Worm (Caenorhabditis elegans) whole organism, L1 larva: ENCODE measurements around the gene twk-9.

Source experiments
- C16A3.4 ChIP-seq: fragments of 150-350 bp; optimal IDR thresholded peaks from 2 replicates; lab custom pipeline; 2014; ENCODE audit warnings: missing biosample characterization, missing genetic modification characterization
- C34B4.2 ChIP-seq: sonication (generic microtip); optimal IDR thresholded peaks from 2 replicates; lab custom pipeline; 2017; ENCODE audit warnings: mild to moderate bottlenecking, missing genetic modification characterization, missing compliant biosample characterization
- F16B12.6 ChIP-seq: fragments of 150-350 bp; optimal IDR thresholded peaks from 2 replicates; lab custom pipeline; 2014; ENCODE audit warnings: missing biosample characterization, missing genetic modification characterization
- alr-1 ChIP-seq: fragments of 200-800 bp; sonication (Bioruptor generic); optimal IDR thresholded peaks from 2 replicates; lab custom pipeline; 2018; ENCODE audit warnings: borderline replicate concordance, mild to moderate bottlenecking, missing genetic modification characterization, missing compliant biosample characterization
- ama-1 ChIP-seq: fragments of 150-350 bp; optimal IDR thresholded peaks from 2 replicates; lab custom pipeline; 2014
- ceh-8 ChIP-seq: fragments of 200-800 bp; sonication (Bioruptor generic); optimal IDR thresholded peaks from 2 replicates; lab custom pipeline; 2018; ENCODE audit warnings: mild to moderate bottlenecking, missing genetic modification characterization, moderate library complexity, missing compliant biosample characterization
- dsc-1 ChIP-seq: sonication (generic microtip); optimal IDR thresholded peaks from 2 replicates; lab custom pipeline; 2016; ENCODE audit warnings: mild to moderate bottlenecking, missing genetic modification characterization, missing compliant biosample characterization
- efl-1 ChIP-seq, 4 experiments: fragments of 150-350 bp; optimal IDR thresholded peaks in 3 of 4; peaks in 1 of 4; 1 replicate in 1 of 4; 2 replicates in 3 of 4; lab custom pipeline; 2014; ENCODE audit warnings: missing biosample characterization in 2 of 4, missing genetic modification characterization in 2 of 4, missing genetic modification reagents in 2 of 4
- egl-13 ChIP-seq: sonication (generic microtip); optimal IDR thresholded peaks from 2 replicates; lab custom pipeline; 2016; ENCODE audit warnings: missing genotype, missing genetic modification reagents, missing genetic modification characterization, missing compliant biosample characterization
- elt-2 ChIP-seq: sonication (generic microtip); optimal IDR thresholded peaks from 2 replicates; lab custom pipeline; 2016; ENCODE audit warnings: missing genetic modification characterization, mild to moderate bottlenecking, inconsistent platforms, missing compliant biosample characterization, missing genetic modification reagents
- elt-3 ChIP-seq, 6 experiments: fragments of 150-350 bp in 1 of 6; sonication (generic microtip); optimal IDR thresholded peaks; 2 replicates each; lab custom pipeline; 2017 to 2018; ENCODE audit warnings: missing biosample characterization in 6 of 6, missing genetic modification characterization in 6 of 6, inconsistent platforms in 1 of 6
- ets-5 ChIP-seq: fragments of 200-800 bp; sonication (Bioruptor generic); IDR thresholded peaks from 2 replicates; pipeline ENCODE4 v1.3.6; 2022; ENCODE audit warnings: missing genetic modification characterization, missing compliant biosample characterization
- fkh-10 ChIP-seq: sonication (generic microtip); optimal IDR thresholded peaks from 2 replicates; lab custom pipeline; 2017; ENCODE audit warnings: missing biosample characterization, missing genetic modification reagents, missing genetic modification characterization
- fkh-4 ChIP-seq: sonication (generic microtip); optimal IDR thresholded peaks from 2 replicates; lab custom pipeline; 2016; ENCODE audit warnings: missing compliant biosample characterization, missing genetic modification characterization, borderline replicate concordance
- grh-1 ChIP-seq: fragments of 200-800 bp; sonication (Bioruptor generic); IDR thresholded peaks from 2 replicates; pipeline ENCODE4 v1.3.6; 2022; ENCODE audit warnings: missing genetic modification reagents, missing genetic modification characterization, missing compliant biosample characterization
- hlh-17 ChIP-seq: fragments of 200-800 bp; sonication (Bioruptor generic); optimal IDR thresholded peaks from 2 replicates; lab custom pipeline; 2018; ENCODE audit warnings: missing genetic modification characterization, mild to moderate bottlenecking, missing compliant biosample characterization, moderate library complexity, borderline replicate concordance
- hlh-4 ChIP-seq: sonication (generic microtip); optimal IDR thresholded peaks from 2 replicates; lab custom pipeline; 2016; ENCODE audit warnings: mild to moderate bottlenecking, missing genetic modification characterization, missing compliant biosample characterization
- hpl-2 ChIP-seq: fragments of 150-350 bp; optimal IDR thresholded peaks from 2 replicates; lab custom pipeline; 2014; ENCODE audit warnings: missing biosample characterization, missing genetic modification reagents, missing genetic modification characterization
- isw-1 ChIP-seq: fragments of 200-800 bp; sonication (Bioruptor generic); IDR thresholded peaks from 2 replicates; pipeline ENCODE4 v1.3.6; 2022; ENCODE audit warnings: missing genetic modification characterization, missing compliant biosample characterization
- jun-1 ChIP-seq: fragments of 150-350 bp; optimal IDR thresholded peaks from 2 replicates; lab custom pipeline; 2014; ENCODE audit warnings: missing biosample characterization, missing genetic modification reagents, missing genetic modification characterization
- lin-13 ChIP-seq: fragments of 150-350 bp; optimal IDR thresholded peaks from 2 replicates; lab custom pipeline; 2014; ENCODE audit warnings: missing biosample characterization, missing genetic modification reagents, missing genetic modification characterization
- lin-15B ChIP-seq: fragments of 150-350 bp; sonication (generic microtip); optimal IDR thresholded peaks from 3 replicates; lab custom pipeline; 2014; ENCODE audit warnings: missing biosample characterization, missing genetic modification characterization
- lin-35 ChIP-seq, 2 experiments: fragments of 150-350 bp; optimal IDR thresholded peaks; 2 replicates each; lab custom pipeline; 2014; ENCODE audit warnings: missing biosample characterization in 2 of 2, missing genetic modification characterization in 2 of 2, missing genetic modification reagents in 2 of 2
- lin-39 ChIP-seq: fragments of 150-350 bp; optimal IDR thresholded peaks from 2 replicates; lab custom pipeline; 2014; ENCODE audit warnings: missing biosample characterization, missing genetic modification reagents, missing genetic modification characterization
- lir-3 ChIP-seq: sonication (generic microtip); optimal IDR thresholded peaks from 2 replicates; lab custom pipeline; 2016; ENCODE audit warnings: mild to moderate bottlenecking, missing genetic modification characterization, moderate library complexity, missing compliant biosample characterization; ENCODE audit not compliant: poor library complexity
- mdl-1 ChIP-seq, 2 experiments: fragments of 150-350 bp; optimal IDR thresholded peaks; 2 replicates each; lab custom pipeline; 2014 to 2017; ENCODE audit warnings: missing biosample characterization in 2 of 2, missing genetic modification characterization in 2 of 2, inconsistent platforms in 1 of 2
- mef-2 ChIP-seq: fragments of 150-350 bp; optimal IDR thresholded peaks from 2 replicates; lab custom pipeline; 2014; ENCODE audit warnings: missing biosample characterization, missing genetic modification characterization
- mep-1 ChIP-seq: fragments of 150-350 bp; optimal IDR thresholded peaks from 2 replicates; lab custom pipeline; 2014; ENCODE audit warnings: missing biosample characterization, missing genetic modification characterization
- nhr-11 ChIP-seq: fragments of 150-350 bp; optimal IDR thresholded peaks from 2 replicates; lab custom pipeline; 2014; ENCODE audit warnings: missing biosample characterization, missing genetic modification characterization
- nhr-19 ChIP-seq: fragments of 200-800 bp; sonication (Bioruptor generic); conservative IDR thresholded peaks from 2 replicates; pipeline ENCODE4 v1.3.6; 2022; ENCODE audit warnings: missing genetic modification characterization, missing compliant biosample characterization
- nhr-237 ChIP-seq: fragments of 150-350 bp; optimal IDR thresholded peaks from 2 replicates; lab custom pipeline; 2014; ENCODE audit warnings: missing biosample characterization, missing genetic modification characterization
- nhr-47 ChIP-seq: sonication (generic microtip); optimal IDR thresholded peaks from 2 replicates; lab custom pipeline; 2016; ENCODE audit warnings: mild to moderate bottlenecking, missing genetic modification characterization, moderate library complexity, missing compliant biosample characterization
- nhr-71 ChIP-seq: sonication (generic microtip); optimal IDR thresholded peaks from 2 replicates; lab custom pipeline; 2016; ENCODE audit warnings: mild to moderate bottlenecking, missing genetic modification characterization, moderate library complexity, missing compliant biosample characterization
- nhr-77 ChIP-seq: fragments of 150-350 bp; optimal IDR thresholded peaks from 2 replicates; lab custom pipeline; 2014; ENCODE audit warnings: missing biosample characterization, missing genetic modification characterization
- nhr-84 ChIP-seq: sonication (generic microtip); optimal IDR thresholded peaks from 2 replicates; lab custom pipeline; 2017; ENCODE audit warnings: missing biosample characterization, missing genetic modification characterization
- nhr-85 ChIP-seq: sonication (generic microtip); peaks from one replicate; lab custom pipeline; 2016; ENCODE audit warnings: missing genetic modification characterization, inconsistent platforms, missing compliant biosample characterization
- rnt-1 ChIP-seq: sonication (generic microtip); optimal IDR thresholded peaks from 2 replicates; lab custom pipeline; 2016; ENCODE audit warnings: mild to moderate bottlenecking, missing genetic modification characterization, moderate library complexity, missing compliant biosample characterization
- skn-1 ChIP-seq: fragments of 150-350 bp; optimal IDR thresholded peaks from 2 replicates; lab custom pipeline; 2014; ENCODE audit warnings: missing biosample characterization, missing genetic modification characterization
- snpc-4 ChIP-seq: fragments of 150-350 bp; optimal IDR thresholded peaks from 2 replicates; lab custom pipeline; 2014; ENCODE audit warnings: missing biosample characterization, missing genetic modification characterization
- snu-23 ChIP-seq: sonication (generic microtip); optimal IDR thresholded peaks from 2 replicates; lab custom pipeline; 2016; ENCODE audit warnings: missing genetic modification characterization, missing compliant biosample characterization
- sox-4 ChIP-seq: sonication (generic microtip); optimal IDR thresholded peaks from 2 replicates; lab custom pipeline; 2016; ENCODE audit warnings: missing genetic modification characterization, missing compliant biosample characterization
- tbx-2 ChIP-seq: sonication (generic microtip); optimal IDR thresholded peaks from 2 replicates; lab custom pipeline; 2016; ENCODE audit warnings: missing genetic modification characterization, missing compliant biosample characterization
- unc-30 ChIP-seq: sonication (generic microtip); optimal IDR thresholded peaks from 2 replicates; lab custom pipeline; 2017; ENCODE audit warnings: missing biosample characterization, missing genetic modification characterization
- unc-62 ChIP-seq: fragments of 150-350 bp; optimal IDR thresholded peaks from 2 replicates; lab custom pipeline; 2014; ENCODE audit warnings: missing biosample characterization, missing genetic modification reagents, missing genetic modification characterization
- vab-15 ChIP-seq: sonication (generic microtip); optimal IDR thresholded peaks from 2 replicates; lab custom pipeline; 2017; ENCODE audit warnings: missing genotype, mild to moderate bottlenecking, missing genetic modification characterization, missing compliant biosample characterization
- zip-4 ChIP-seq: fragments of 200-800 bp; sonication (Bioruptor generic); optimal IDR thresholded peaks from 2 replicates; lab custom pipeline; 2018; ENCODE audit warnings: mild to moderate bottlenecking, missing genetic modification characterization, moderate library complexity, missing compliant biosample characterization
- ztf-11 ChIP-seq, 2 experiments: sonication (generic microtip); optimal IDR thresholded peaks; 2 replicates each; lab custom pipeline; 2016 to 2017; ENCODE audit warnings: missing genetic modification characterization in 2 of 2, missing biosample characterization in 1 of 2, missing compliant biosample characterization in 1 of 2

The twk-9 gene

DNA sequence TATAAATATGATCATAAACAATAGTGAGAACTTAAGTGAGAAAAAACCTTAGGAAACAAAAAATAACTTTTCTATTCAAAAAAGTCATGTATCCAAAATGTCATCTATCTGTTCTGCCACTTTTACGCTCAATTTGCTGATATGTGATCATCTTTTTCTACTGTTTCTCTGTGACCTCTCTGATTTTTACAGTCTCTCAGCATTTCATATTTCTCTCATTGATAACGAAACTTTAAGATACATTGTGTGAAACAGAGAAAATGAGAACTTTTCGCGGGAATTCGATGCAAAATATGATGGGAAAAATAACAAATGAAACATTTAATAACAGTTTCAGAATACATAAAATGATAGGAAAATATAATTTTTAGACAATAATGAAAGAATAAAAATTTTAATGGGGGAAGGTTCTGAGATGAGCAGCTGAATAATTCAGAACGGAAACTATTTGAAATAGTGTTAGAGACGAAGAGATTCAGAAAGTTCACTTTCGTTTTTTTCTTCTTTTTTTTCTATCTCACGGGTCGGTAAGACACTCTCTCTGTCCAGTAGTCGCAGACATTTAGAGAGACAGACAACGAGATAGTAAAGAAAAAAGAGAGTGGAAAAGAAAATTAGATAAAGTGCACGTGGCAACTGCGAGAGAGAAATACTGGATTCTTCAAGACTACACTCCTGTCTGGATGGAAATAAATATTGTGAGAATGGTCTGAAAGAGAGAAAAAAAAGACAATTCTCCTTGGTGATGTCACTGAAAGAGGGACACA, 15.6 kb upstream of the twk-9 start (continued):
- TF ChIP-seq dsc-1 (tag; lab: Kevin White, UChicago) (peak; percentile 60), sox-4 (tag; lab: Kevin White, UChicago) (peak; percentile 30), skn-1 (tag; lab: Kevin White, UChicago) (peak; percentile 67), lir-3 (tag; lab: Kevin White, UChicago) (peak; percentile 43), fkh-10 (GFP tag; lab: Kevin White, UChicago) (peak; percentile 55), hpl-2 (no peak), snu-23 (peak; percentile 80), F16B12.6 (tag; lab: Kevin White, UChicago) (no peak), elt-2 (peak; percentile 23), nhr-77 (tag; lab: Kevin White, UChicago) (peak; percentile 49), snpc-4 (tag; lab: Kevin White, UChicago) (peak; percentile 3), nhr-71 (peak; percentile 91), unc-30 (tag; lab: Kevin White, UChicago) (no peak), nhr-84 (tag; lab: Kevin White, UChicago) (no peak), nhr-11 (tag; lab: Kevin White, UChicago) (peak; percentile 65), egl-13 (tag; lab: Kevin White, UChicago) (peak; percentile 43), lin-13 (GFP tag; lab: Kevin White, UChicago) (peak; percentile 28)
- TF ChIP-seq, all 84 proteins: peak for 45

DNA sequence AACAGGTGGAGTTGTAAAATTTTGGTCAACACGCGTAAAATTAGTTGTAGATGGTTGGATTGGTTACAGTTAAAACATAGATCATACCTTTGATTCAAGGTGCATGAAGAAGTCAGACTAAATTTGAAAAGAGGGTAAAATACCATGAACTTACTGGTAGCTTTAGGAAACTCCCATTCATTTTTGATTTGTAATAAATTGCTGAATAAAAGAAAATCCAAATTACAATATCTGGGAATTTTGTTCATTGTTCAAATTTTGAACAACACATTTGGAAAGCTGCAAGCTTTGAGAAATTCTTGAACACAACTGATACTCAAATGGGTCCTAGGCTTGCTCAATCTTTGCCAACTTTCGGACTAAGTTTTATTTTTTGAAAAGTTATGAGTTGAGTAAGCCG, 15.0 kb upstream of the twk-9 start:
- TF ChIP-seq jun-1 (no peak), hlh-17 (no peak), C16A3.4 (no peak), lin-35 (GFP tag; optimal IDR thresholded peaks at IDR 0.05; lab: Kevin White, UChicago) (no peak), lin-15B (tag; lab: Kevin White, UChicago) (no peak), alr-1 (tag; lab: Kevin White, UChicago) (no peak), elt-3 (tag; optimal IDR thresholded peaks at IDR 0.05; lab: Kevin White, UChicago) (no peak), hlh-4 (tag; lab: Kevin White, UChicago) (no peak), mep-1 (tag; lab: Kevin White, UChicago) (no peak), isw-1 (GFP tag; lab: Robert Waterston, UW) (no peak), mef-2 (no peak), zip-4 (GFP tag; lab: Kevin White, UChicago) (no peak), vab-15 (no peak), unc-30 (tag; lab: Kevin White, UChicago) (no peak), nhr-237 (tag; lab: Kevin White, UChicago) (no peak), lin-39 (tag; lab: Kevin White, UChicago) (no peak), ama-1 (lab: Kevin White, UChicago) (no peak), unc-62 (GFP tag; lab: Kevin White, UChicago) (no peak)

DNA sequence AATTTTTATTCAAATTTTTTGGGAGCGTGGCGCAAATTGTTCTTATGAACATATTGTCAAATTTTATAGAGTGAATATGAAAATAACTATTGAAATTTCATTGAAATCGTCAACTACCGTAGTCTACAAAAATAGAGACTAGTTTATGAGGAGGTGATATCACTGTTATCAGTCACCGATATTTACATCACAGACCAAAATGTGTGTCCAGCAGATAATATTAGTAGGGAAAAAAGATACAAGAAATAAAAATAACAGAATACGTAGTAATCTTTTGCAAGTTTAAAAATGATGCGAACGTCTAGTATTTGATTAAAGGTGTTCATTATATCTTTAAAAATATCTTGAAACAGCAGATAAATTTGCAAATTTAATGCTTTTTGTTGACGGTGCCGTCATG, 13.7 kb upstream of the twk-9 start:
- no peak for TF ChIP-seq mdl-1 (tag; optimal IDR thresholded peaks at IDR 0.05; lab: Kevin White, UChicago)
- TF ChIP-seq nhr-85 (tag; lab: Kevin White, UChicago), result peak; percentile 30
- TF ChIP-seq, all 84 proteins: peak for 1

DNA sequence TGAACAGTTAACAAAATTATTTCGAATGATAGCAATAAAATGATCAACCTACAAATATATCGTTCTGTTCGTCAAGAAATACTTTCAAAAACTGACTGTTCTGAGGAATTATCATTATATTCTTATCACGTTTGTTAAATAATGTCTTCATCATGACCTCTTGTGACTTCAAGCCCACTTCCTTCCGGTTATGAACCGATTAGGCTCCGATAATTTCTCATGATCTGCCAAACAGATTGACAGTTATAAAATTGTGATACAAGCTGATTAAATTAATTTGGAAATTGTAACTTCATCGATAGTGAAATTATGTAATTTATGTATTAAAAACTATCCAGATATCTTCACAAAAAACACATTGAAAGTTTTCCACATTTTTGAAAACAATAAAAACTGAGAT, 12.1 kb upstream of the twk-9 start, which contains the start of gene ins-8:
TSS of gene ins-8 (minus strand) at position 101 of the 400 bp plus-strand sequence.
- TF ChIP-seq C34B4.2 (tag; lab: Kevin White, UChicago) (no peak), ceh-8 (GFP tag; lab: Kevin White, UChicago) (no peak), tbx-2 (tag; lab: Kevin White, UChicago) (no peak), fkh-4 (no peak), nhr-19 (GFP tag; lab: Robert Waterston, UW) (no peak), nhr-85 (tag; lab: Kevin White, UChicago) (no peak), efl-1 (optimal IDR thresholded peaks at IDR 0.05; lab: Kevin White, UChicago) (no peak), efl-1 (GFP tag; optimal IDR thresholded peaks at IDR 0.05 in 1 of 2; lab: Kevin White, UChicago) (no peak), rnt-1 (no peak), ztf-11 (tag; optimal IDR thresholded peaks at IDR 0.05; lab: Kevin White, UChicago) (no peak), ets-5 (GFP tag; lab: Robert Waterston, UW) (no peak), lin-35 (GFP tag; optimal IDR thresholded peaks at IDR 0.05; lab: Kevin White, UChicago) (no peak), nhr-77 (tag; lab: Kevin White, UChicago) (no peak), nhr-47 (tag; lab: Kevin White, UChicago) (no peak), grh-1 (no peak)
